Fruit fly (Drosophila melanogaster): Measurements from ENCODE around the gene CG9853.

The CG9853 gene

DNA sequence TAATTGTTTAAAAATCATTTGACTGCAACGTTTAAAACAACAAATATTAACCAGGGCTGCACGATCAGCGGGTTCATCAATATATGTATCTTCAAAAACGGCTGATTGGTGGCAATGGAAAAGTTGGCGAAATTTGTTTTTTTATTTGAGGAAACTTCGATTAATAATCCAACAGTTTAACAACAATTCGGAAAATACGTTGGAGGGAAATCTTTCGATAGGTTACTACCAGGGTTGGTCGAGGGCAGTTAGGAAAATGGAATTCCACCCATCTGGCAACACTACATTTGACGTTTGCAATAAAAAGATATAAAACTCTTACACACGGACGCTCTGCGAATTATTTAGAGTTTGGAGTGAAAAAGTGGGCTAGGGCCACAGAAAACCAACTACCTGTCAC is 35.3 kb upstream of the CG9853 start, which contains the start of the genes Lipt2 and CG14650 (continued):
- peak; percentile 73 for TF ChIP-seq NC2β (GFP tag; optimal IDR thresholded peaks at IDR 0.05)
- peak; percentile 49; the same call in 2 of the 3 replicates for TF ChIP-seq CG34224 (GFP tag; IDR thresholded peaks at IDR 0.05; ENCODE audit: partially characterized antibody)
- peak; percentile 66 for TF ChIP-seq Rfx (GFP tag; IDR thresholded peaks at IDR 0.05)
- no peak for TF ChIP-seq Poxn (GFP tag; IDR thresholded peaks at IDR 0.05)
- TF ChIP-seq sim (GFP tag; IDR thresholded peaks at IDR 0.05), result no peak
- peak; percentile 8 for TF ChIP-seq NC2α (GFP tag; optimal IDR thresholded peaks at IDR 0.05)
- peak; percentile 62 for TF ChIP-seq CG12299 (tag; optimal IDR thresholded peaks at IDR 0.05)
- TF ChIP-seq Opbp (GFP tag; IDR thresholded peaks at IDR 0.05; ENCODE audit: partially characterized antibody), result peak; percentile 59; the same call in 2 of the 3 replicates
- peak; percentile 50 for TF ChIP-seq dmrt11E (tag; optimal IDR thresholded peaks at IDR 0.05)
- TF ChIP-seq hkb (optimal IDR thresholded peaks at IDR 0.05), result peak; percentile 57
- peak; percentile 50 for TF ChIP-seq hkb (GFP tag; IDR thresholded peaks at IDR 0.05)
- peak; percentile 32 for TF ChIP-seq CG4282 (GFP tag; optimal IDR thresholded peaks at IDR 0.05)
- TF ChIP-seq CG4360 (GFP tag; IDR thresholded peaks at IDR 0.05), result no peak
- TF ChIP-seq CG9437 (GFP tag; optimal IDR thresholded peaks at IDR 0.05), result peak; percentile 54
- peak; percentile 31 for TF ChIP-seq CG3995 (GFP tag; optimal IDR thresholded peaks at IDR 0.05)
- peak; percentile 67 for TF ChIP-seq Dref (GFP tag; IDR thresholded peaks at IDR 0.05)
- no peak for TF ChIP-seq stc (GFP tag; IDR thresholded peaks at IDR 0.05)
- TF ChIP-seq CTCF (GFP tag; optimal IDR thresholded peaks at IDR 0.05), result peak; percentile 23
- no peak for TF ChIP-seq klu (GFP tag; IDR thresholded peaks at IDR 0.05)
- TF ChIP-seq CG17912 (GFP tag; optimal IDR thresholded peaks at IDR 0.05), result peak; percentile 1
- no peak for TF ChIP-seq prd (optimal IDR thresholded peaks at IDR 0.05)
- peak; percentile 38; the same call in 2 of the 3 replicates for TF ChIP-seq prd (GFP tag; IDR thresholded peaks at IDR 0.05)
- TF ChIP-seq CG34422 (GFP tag; IDR thresholded peaks at IDR 0.05), result 0 out of 3 replicates have a peak, but pooled peaks have one; percentile 28
- peak; percentile 79 for TF ChIP-seq CG30020 (tag; optimal IDR thresholded peaks at IDR 0.05)
- TF ChIP-seq CG1832 (GFP tag; optimal IDR thresholded peaks at IDR 0.05), result no peak
- no peak for TF ChIP-seq C15 (GFP tag; IDR thresholded peaks at IDR 0.05)
- no peak for TF ChIP-seq CG13296 (GFP tag; optimal IDR thresholded peaks at IDR 0.05)
- TF ChIP-seq mld (GFP tag; IDR thresholded peaks at IDR 0.05; ENCODE audit: partially characterized antibody), result no peak
- TF ChIP-seq pzg (GFP tag; optimal IDR thresholded peaks at IDR 0.05), result peak; percentile 81
- peak; percentile 49 for TF ChIP-seq tin (GFP tag; optimal IDR thresholded peaks at IDR 0.05)
- TF ChIP-seq Fer3 (tag; optimal IDR thresholded peaks at IDR 0.05), result peak; percentile 15
- peak; percentile 17 for TF ChIP-seq CG11723 (GFP tag; optimal IDR thresholded peaks at IDR 0.05)
- no peak for TF ChIP-seq ac (GFP tag; optimal IDR thresholded peaks at IDR 0.05)
- TF ChIP-seq CG10979 (tag; optimal IDR thresholded peaks at IDR 0.05), result peak; percentile 37
- TF ChIP-seq CG4328 (GFP tag; optimal IDR thresholded peaks at IDR 0.05), result no peak
- peak; percentile 46 for TF ChIP-seq sna (GFP tag; IDR thresholded peaks at IDR 0.05; ENCODE audit: partially characterized antibody)
- peak; percentile 70 for TF ChIP-seq gfzf (GFP tag; optimal IDR thresholded peaks at IDR 0.05)
- TF ChIP-seq Mad (GFP tag; optimal IDR thresholded peaks at IDR 0.05), result peak; percentile 27
- TF ChIP-seq ems (GFP tag; optimal IDR thresholded peaks at IDR 0.05), result peak; percentile 48
- no peak for TF ChIP-seq CG7357 (GFP tag; IDR thresholded peaks at IDR 0.05)
- TF ChIP-seq Sry-β (GFP tag; optimal IDR thresholded peaks at IDR 0.05), result no peak
- TF ChIP-seq ap (GFP tag; IDR thresholded peaks at IDR 0.05), result no peak
- peak; percentile 46 for TF ChIP-seq Dip3 (GFP tag; optimal IDR thresholded peaks at IDR 0.05)
- peak; percentile 54 for TF ChIP-seq repo (GFP tag; optimal IDR thresholded peaks at IDR 0.05)
- peak; percentile 10 for TF ChIP-seq CG7556 (GFP tag; optimal IDR thresholded peaks at IDR 0.05)
- TF ChIP-seq so (GFP tag; IDR thresholded peaks at IDR 0.05), result no peak
- no peak for TF ChIP-seq CG4707 (GFP tag; optimal IDR thresholded peaks at IDR 0.05)
- TF ChIP-seq usp (GFP tag; optimal IDR thresholded peaks at IDR 0.05), result no peak
- no peak for TF ChIP-seq CG31441 (GFP tag; IDR thresholded peaks at IDR 0.05)
- no peak for TF ChIP-seq Rx (GFP tag; IDR thresholded peaks at IDR 0.05)
- TF ChIP-seq CG15479 (GFP tag; optimal IDR thresholded peaks at IDR 0.05), result no peak
- TF ChIP-seq Xrp1 (GFP tag; IDR thresholded peaks at IDR 0.05), result 0 out of 2 replicates have a peak, but pooled peaks have one; percentile 36
- no peak for TF ChIP-seq org-1 (GFP tag; optimal IDR thresholded peaks at IDR 0.05)

Data from whole organism, embryonic.